Fruit fly (Drosophila melanogaster) whole organism, embryonic: ENCODE data around the gene CG7149.

Experiments used
- Atf-2 ChIP-seq: fragments of 200-800 bp; sonication (Bioruptor generic); optimal IDR thresholded peaks from 2 replicates; lab custom pipeline; 2016; ENCODE audit warnings: missing biosample characterization, missing genetic modification characterization
- Atf6 ChIP-seq: fragments of 200-800 bp; sonication (Bioruptor generic); IDR thresholded peaks from 2 replicates; pipeline ENCODE4 v1.3.6; 2022; ENCODE audit warnings: missing biosample characterization, missing genetic modification characterization
- CG11093 ChIP-seq: fragments of 200-800 bp; sonication (Bioruptor generic); IDR thresholded peaks from 3 replicates; pipeline ENCODE4 v1.3.6; 2022; ENCODE audit warnings: missing biosample characterization, missing genetic modification characterization
- CG11398 ChIP-seq: fragments of 200-800 bp; sonication (Bioruptor generic); optimal IDR thresholded peaks from 2 replicates; lab custom pipeline; 2016; ENCODE audit warnings: missing biosample characterization, missing genetic modification characterization
- CG11560 ChIP-seq: fragments of 200-800 bp; sonication (Bioruptor generic); IDR thresholded peaks from 3 replicates; pipeline ENCODE4 v1.3.6; 2022; ENCODE audit warnings: missing biosample characterization, missing genetic modification characterization
- CG12155 ChIP-seq: fragments of 200-800 bp; sonication (Bioruptor generic); optimal IDR thresholded peaks from 3 replicates; lab custom pipeline; 2016; ENCODE audit warnings: missing biosample characterization, missing genetic modification characterization
- CG13775 ChIP-seq: fragments of 200-800 bp; sonication (Bioruptor generic); optimal IDR thresholded peaks from 3 replicates; lab custom pipeline; 2017; ENCODE audit warnings: missing biosample characterization, mild to moderate bottlenecking, missing genetic modification characterization
- CG16863 ChIP-seq: fragments of 200-800 bp; sonication (Bioruptor generic); optimal IDR thresholded peaks from 3 replicates; lab custom pipeline; 2016; ENCODE audit warnings: missing biosample characterization, missing genetic modification characterization
- CG17385 ChIP-seq: fragments of 200-800 bp; sonication (Bioruptor generic); optimal IDR thresholded peaks from 3 replicates; lab custom pipeline; 2018; ENCODE audit warnings: missing biosample characterization, mild to moderate bottlenecking, missing genetic modification characterization
- CG18619 ChIP-seq: fragments of 200-800 bp; sonication (Bioruptor generic); optimal IDR thresholded peaks from 3 replicates; lab custom pipeline; 2017; ENCODE audit warnings: missing biosample characterization, mild to moderate bottlenecking, missing genetic modification characterization
- CG2875 ChIP-seq: fragments of 200-800 bp; sonication (Bioruptor generic); optimal IDR thresholded peaks from 2 replicates; lab custom pipeline; 2017; ENCODE audit warnings: missing biosample characterization, mild to moderate bottlenecking, missing genetic modification characterization, missing genetic modification reagents
- CG3281 ChIP-seq: fragments of 200-800 bp; sonication (Bioruptor generic); optimal IDR thresholded peaks from 3 replicates; lab custom pipeline; 2017; ENCODE audit warnings: missing biosample characterization, mild to moderate bottlenecking, missing genetic modification characterization
- CG3838 ChIP-seq: fragments of 200-800 bp; sonication (Bioruptor generic); optimal IDR thresholded peaks from 3 replicates; lab custom pipeline; 2016; ENCODE audit warnings: missing biosample characterization, missing genetic modification characterization
- CG3995 ChIP-seq: fragments of 200-800 bp; sonication (Bioruptor generic); optimal IDR thresholded peaks from 3 replicates; lab custom pipeline; 2016; ENCODE audit warnings: missing biosample characterization, missing genetic modification characterization
- CG4707 ChIP-seq: fragments of 200-800 bp; sonication (Bioruptor generic); optimal IDR thresholded peaks from 2 replicates; lab custom pipeline; 2018; ENCODE audit warnings: missing biosample characterization, mild to moderate bottlenecking, missing genetic modification characterization, moderate library complexity
- CG5953 ChIP-seq: fragments of 200-800 bp; sonication (Bioruptor generic); IDR thresholded peaks from 2 replicates; pipeline ENCODE4 v1.3.6; 2022; ENCODE audit warnings: missing biosample characterization, missing genetic modification characterization
- CG7271 ChIP-seq: fragments of 200-800 bp; sonication (Bioruptor generic); optimal IDR thresholded peaks from 2 replicates; lab custom pipeline; 2018; ENCODE audit warnings: missing biosample characterization, mild to moderate bottlenecking, missing genetic modification characterization, moderate library complexity
- CG7357 ChIP-seq: fragments of 200-800 bp; sonication (Bioruptor generic); IDR thresholded peaks from 3 replicates; pipeline ENCODE4 v1.3.6; 2022; ENCODE audit warnings: missing biosample characterization, missing genetic modification characterization
- CG9876 ChIP-seq: fragments of 200-800 bp; sonication (Bioruptor generic); optimal IDR thresholded peaks from 2 replicates; lab custom pipeline; 2016; ENCODE audit warnings: missing biosample characterization, missing genetic modification characterization
- D ChIP-seq, 2 experiments: fragments of 200-800 bp in 1 of 2; fragments of >200 bp in 1 of 2; sonication (Bioruptor generic) in 1 of 2; optimal IDR thresholded peaks; 2 replicates in 1 of 2; 3 replicates in 1 of 2; lab custom pipeline; 2017; ENCODE audit warnings: mild to moderate bottlenecking in 1 of 2, missing biosample characterization in 1 of 2, missing genetic modification characterization in 1 of 2, missing genetic modification reagents in 1 of 2
- Gsc ChIP-seq: fragments of 200-800 bp; sonication (Bioruptor generic); IDR thresholded peaks from 2 replicates; pipeline ENCODE4 v1.3.6; 2022; ENCODE audit warnings: missing biosample characterization, missing genetic modification characterization
- H2.0 ChIP-seq: fragments of 200-800 bp; sonication (Bioruptor generic); IDR thresholded peaks from 2 replicates; pipeline ENCODE4 v1.3.6; 2022; ENCODE audit warnings: missing biosample characterization, missing genetic modification characterization
- HmgD ChIP-seq: fragments of 200-800 bp; sonication (Bioruptor generic); optimal IDR thresholded peaks from 3 replicates; lab custom pipeline; 2016; ENCODE audit warnings: missing biosample characterization, missing genetic modification characterization
- Hmr ChIP-seq: fragments of 200-800 bp; sonication (Bioruptor generic); optimal IDR thresholded peaks from 3 replicates; lab custom pipeline; 2017; ENCODE audit warnings: mild to moderate bottlenecking, missing biosample characterization, missing genetic modification reagents, missing genetic modification characterization
- MBD-R2 ChIP-seq: fragments of 200-800 bp; sonication (Bioruptor generic); IDR thresholded peaks from 2 replicates; pipeline ENCODE4 v1.3.6; 2022; ENCODE audit warnings: missing biosample characterization, missing genetic modification characterization
- Med ChIP-seq: fragments of 200-800 bp; sonication (Bioruptor generic); peaks from one replicate; lab custom pipeline; 2016; ENCODE audit warnings: missing biosample characterization, missing genetic modification characterization, mild to moderate bottlenecking, inconsistent platforms, moderate library complexity
- Oli ChIP-seq: fragments of 200-800 bp; sonication (Bioruptor generic); optimal IDR thresholded peaks from 2 replicates; lab custom pipeline; 2018; ENCODE audit warnings: missing biosample characterization, mild to moderate bottlenecking, missing genetic modification characterization, moderate library complexity
- Stat92E ChIP-seq, 3 experiments: fragments of >200 bp in 2 of 3; fragments of 200-800 bp in 1 of 3; sonication (Bioruptor generic) in 1 of 3; optimal IDR thresholded peaks; 2 replicates each; lab custom pipeline; 2017 to 2019; ENCODE audit warnings: missing biosample characterization in 3 of 3, missing genetic modification characterization in 3 of 3, mild to moderate bottlenecking in 1 of 3, moderate library complexity in 1 of 3
- TFAM ChIP-seq: fragments of 200-800 bp; sonication (Bioruptor generic); optimal IDR thresholded peaks from 2 replicates; lab custom pipeline; 2017; ENCODE audit warnings: missing biosample characterization, missing genetic modification characterization, inconsistent platforms
- al ChIP-seq: fragments of 200-800 bp; sonication (Bioruptor generic); IDR thresholded peaks from 2 replicates; pipeline ENCODE4 v1.3.6; 2022; ENCODE audit warnings: missing biosample characterization, missing genetic modification characterization
- ara ChIP-seq: fragments of 200-800 bp; sonication (Bioruptor generic); IDR thresholded peaks from 2 replicates; pipeline ENCODE4 v1.3.6; 2022; ENCODE audit warnings: missing biosample characterization, missing genetic modification characterization
- ase ChIP-seq: fragments of 200-800 bp; sonication (Bioruptor generic); IDR thresholded peaks from 3 replicates; pipeline ENCODE4 v1.3.6; 2022; ENCODE audit warnings: missing biosample characterization, missing genetic modification characterization
- cad ChIP-seq: fragments of >200 bp; optimal IDR thresholded peaks from 2 replicates; lab custom pipeline; 2017; ENCODE audit warnings: missing biosample characterization, missing genetic modification characterization
- cg ChIP-seq: fragments of 200-800 bp; sonication (Bioruptor generic); optimal IDR thresholded peaks from 3 replicates; lab custom pipeline; 2019; ENCODE audit warnings: missing biosample characterization, mild to moderate bottlenecking, missing genetic modification characterization, moderate library complexity
- chm ChIP-seq: fragments of 200-800 bp; sonication (Bioruptor generic); IDR thresholded peaks from 2 replicates; pipeline ENCODE4 v1.3.6; 2022; ENCODE audit warnings: missing biosample characterization, missing genetic modification characterization
- chn ChIP-seq: fragments of 200-800 bp; sonication (Bioruptor generic); optimal IDR thresholded peaks from 2 replicates; lab custom pipeline; 2016; ENCODE audit warnings: missing biosample characterization, missing genetic modification characterization
- croc ChIP-seq: fragments of 200-800 bp; sonication (Bioruptor generic); conservative IDR thresholded peaks from 3 replicates; pipeline ENCODE4 v1.3.6; 2022; ENCODE audit warnings: missing biosample characterization, missing genetic modification characterization
- dimm ChIP-seq: fragments of 200-800 bp; sonication (Bioruptor generic); IDR thresholded peaks from 2 replicates; pipeline ENCODE4 v1.3.6; 2022; ENCODE audit warnings: missing biosample characterization, missing genetic modification characterization
- fru ChIP-seq: fragments of >200 bp; optimal IDR thresholded peaks from 2 replicates; lab custom pipeline; 2017
- her ChIP-seq: fragments of 200-800 bp; sonication (Bioruptor generic); optimal IDR thresholded peaks from 2 replicates; lab custom pipeline; 2016; ENCODE audit warnings: missing biosample characterization, missing genetic modification characterization
- lola ChIP-seq, 3 experiments: fragments of >200 bp in 2 of 3; fragments of 200-800 bp in 1 of 3; sonication (Bioruptor generic) in 1 of 3; optimal IDR thresholded peaks; 2 replicates each; lab custom pipeline; 2017 to 2019; ENCODE audit warnings: missing biosample characterization in 3 of 3, missing genetic modification characterization in 3 of 3, mild to moderate bottlenecking in 1 of 3, moderate library complexity in 1 of 3
- oc ChIP-seq: fragments of 200-800 bp; sonication (Bioruptor generic); optimal IDR thresholded peaks from 2 replicates; lab custom pipeline; 2018; ENCODE audit warnings: missing biosample characterization, mild to moderate bottlenecking, missing genetic modification characterization, moderate library complexity
- pnt ChIP-seq: fragments of 200-800 bp; sonication (Bioruptor generic); optimal IDR thresholded peaks from 3 replicates; lab custom pipeline; 2016; ENCODE audit warnings: missing biosample characterization, missing genetic modification characterization
- pzg ChIP-seq: fragments of 200-800 bp; sonication (Bioruptor generic); optimal IDR thresholded peaks from 3 replicates; lab custom pipeline; 2018; ENCODE audit warnings: missing biosample characterization, mild to moderate bottlenecking, missing genetic modification characterization, moderate library complexity
- row ChIP-seq: fragments of 200-800 bp; sonication (Bioruptor generic); IDR thresholded peaks from 3 replicates; pipeline ENCODE4 v1.3.6; 2022; ENCODE audit warnings: missing biosample characterization, missing genetic modification characterization
- sens ChIP-seq: fragments of 200-800 bp; sonication (Bioruptor generic); peaks from one replicate; lab custom pipeline; 2016; ENCODE audit warnings: missing biosample characterization, missing genetic modification characterization
- sima ChIP-seq: fragments of 200-800 bp; sonication (Bioruptor generic); optimal IDR thresholded peaks from 2 replicates; lab custom pipeline; 2016; ENCODE audit warnings: missing biosample characterization, missing genetic modification characterization
- slbo ChIP-seq: fragments of 200-800 bp; sonication (Bioruptor generic); IDR thresholded peaks from 2 replicates; pipeline ENCODE4 v1.3.6; 2022; ENCODE audit warnings: missing biosample characterization, missing genetic modification characterization
- slp2 ChIP-seq: fragments of 200-800 bp; sonication (Bioruptor generic); optimal IDR thresholded peaks from 2 replicates; lab custom pipeline; 2016; ENCODE audit warnings: missing biosample characterization, missing genetic modification characterization
- so ChIP-seq: fragments of 200-800 bp; sonication (Bioruptor generic); IDR thresholded peaks from 3 replicates; pipeline ENCODE4 v1.3.6; 2022; ENCODE audit warnings: missing biosample characterization, missing genetic modification characterization

Gene CG7149

DNA sequence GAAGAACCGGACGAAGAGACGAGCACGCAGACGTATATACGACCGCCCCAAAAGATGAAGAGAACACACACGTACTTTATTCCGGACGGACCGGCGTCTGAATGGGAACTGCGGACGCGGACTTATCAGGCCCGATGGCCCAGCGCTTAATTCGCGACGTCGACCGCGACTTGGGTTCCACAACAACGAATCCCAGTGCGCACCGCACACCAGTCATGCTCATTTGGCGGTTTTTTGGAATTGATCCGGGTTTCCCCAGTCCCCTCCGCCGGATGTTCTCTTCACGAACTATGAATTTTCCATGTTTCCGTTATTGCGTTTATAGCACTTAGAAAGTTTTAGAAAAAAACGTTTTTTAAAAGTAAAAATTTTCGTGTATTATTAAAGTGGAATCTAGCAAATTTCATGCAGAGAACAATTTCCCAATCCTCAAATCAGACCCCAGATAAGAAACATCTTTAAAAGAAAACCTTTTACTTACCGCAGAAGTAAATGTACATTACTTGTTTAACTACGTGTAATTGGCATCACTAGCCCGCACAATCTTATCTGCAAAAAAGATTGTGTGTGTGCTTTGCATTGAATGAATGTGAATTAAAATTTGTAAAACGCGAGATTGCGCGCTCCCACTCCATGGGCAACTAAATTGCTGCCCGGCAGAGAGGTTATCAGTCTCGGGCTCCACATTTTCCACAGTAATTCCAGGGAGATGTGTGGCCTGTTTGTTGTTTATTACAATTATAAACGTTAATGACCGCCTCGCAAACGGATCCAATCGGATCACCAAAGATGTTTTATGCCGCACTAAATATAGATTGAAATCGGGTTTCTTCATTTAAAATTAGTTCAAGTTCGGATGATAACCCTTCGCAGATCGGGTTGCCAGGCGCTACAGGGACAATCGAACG, at the start of gene CG7149 (continued):
- TF ChIP-seq row (GFP tag; lab: Robert Waterston, UW), result peak; percentile 84
- 0 out of 2 replicates have a peak, but pooled peaks have one; percentile 8 for TF ChIP-seq MBD-R2 (GFP tag; lab: Robert Waterston, UW)
- no peak for TF ChIP-seq CG11093 (GFP tag; lab: Robert Waterston, UW)
- no peak for TF ChIP-seq CG12155 (GFP tag; lab: Kevin White, UChicago)
- TF ChIP-seq slbo (GFP tag; lab: Robert Waterston, UW), result peak; percentile 41; the same call in 1 of the 2 replicates
- TF ChIP-seq CG7271 (tag; lab: Kevin White, UChicago), result no peak
- TF ChIP-seq CG11398, result no peak
- TF ChIP-seq lola (GFP tag; optimal IDR thresholded peaks at IDR 0.05; lab: Kevin White, UChicago), result no peak
- no peak for TF ChIP-seq her (GFP tag; lab: Kevin White, UChicago)
- no peak for TF ChIP-seq sima (GFP tag; lab: Kevin White, UChicago)
- no peak for TF ChIP-seq cad (GFP tag; lab: Kevin White, UChicago)
- peak; percentile 52 for TF ChIP-seq Atf6
- TF ChIP-seq slp2 (GFP tag; lab: Kevin White, UChicago), result no peak
- no peak for TF ChIP-seq CG5953
- no peak for TF ChIP-seq CG7357 (GFP tag; lab: Robert Waterston, UW)
- no peak for TF ChIP-seq CG11560 (tag; lab: Robert Waterston, UW)
- TF ChIP-seq Oli (tag; lab: Kevin White, UChicago), result no peak
- TF ChIP-seq CG3838 (GFP tag; lab: Kevin White, UChicago), result no peak
- no peak for TF ChIP-seq al (GFP tag; lab: Robert Waterston, UW)
- no peak for TF ChIP-seq oc (tag; lab: Kevin White, UChicago)
- TF ChIP-seq Atf-2 (GFP tag; lab: Kevin White, UChicago), result peak; percentile 16
- TF ChIP-seq croc (GFP tag; lab: Robert Waterston, UW), result no peak
- no peak for TF ChIP-seq CG9876 (GFP tag; lab: Kevin White, UChicago)
- peak; percentile 83 for TF ChIP-seq CG17385 (GFP tag; lab: Kevin White, UChicago)
- TF ChIP-seq CG13775 (GFP tag; lab: Kevin White, UChicago), result no peak
- no peak; the same call in 1 of the 2 replicates for TF ChIP-seq chm (GFP tag; lab: Robert Waterston, UW)
- no peak for TF ChIP-seq H2.0
- TF ChIP-seq Stat92E (GFP tag; optimal IDR thresholded peaks at IDR 0.05; lab: Kevin White, UChicago), result no peak
- no peak for TF ChIP-seq ase (GFP tag; lab: Robert Waterston, UW)
- no peak for TF ChIP-seq pnt (GFP tag; lab: Kevin White, UChicago)
- TF ChIP-seq TFAM, result no peak
- TF ChIP-seq cg (GFP tag; lab: Kevin White, UChicago), result no peak
- no peak for TF ChIP-seq dimm (GFP tag; lab: Robert Waterston, UW)
- TF ChIP-seq sens, result peak; percentile 50
- TF ChIP-seq Hmr (GFP tag; lab: Kevin White, UChicago), result peak; percentile 30
- TF ChIP-seq chn (GFP tag; lab: Kevin White, UChicago), result no peak
- TF ChIP-seq Med, result peak; percentile 83
- no peak for TF ChIP-seq CG4707 (GFP tag; lab: Kevin White, UChicago)
- no peak for TF ChIP-seq HmgD (GFP tag; lab: Kevin White, UChicago)
- no peak; the same call in 1 of the 2 replicates for TF ChIP-seq ara (GFP tag; lab: Robert Waterston, UW)
- no peak for TF ChIP-seq CG2875 (GFP tag; lab: Kevin White, UChicago)
- no peak for TF ChIP-seq D (optimal IDR thresholded peaks at IDR 0.05; lab: Kevin White, UChicago)
- no peak for TF ChIP-seq D (GFP tag; optimal IDR thresholded peaks at IDR 0.05; lab: Kevin White, UChicago)
- TF ChIP-seq CG18619 (GFP tag; lab: Kevin White, UChicago), result no peak
- TF ChIP-seq CG3281, result no peak
- TF ChIP-seq pzg (GFP tag; lab: Kevin White, UChicago), result no peak
- no peak for TF ChIP-seq fru (lab: Kevin White, UChicago)
- TF ChIP-seq Gsc (GFP tag; lab: Robert Waterston, UW), result no peak
- no peak for TF ChIP-seq CG16863 (GFP tag; lab: Kevin White, UChicago)
- no peak for TF ChIP-seq so (GFP tag; lab: Robert Waterston, UW)
- TF ChIP-seq CG3995 (GFP tag; lab: Kevin White, UChicago), result no peak
